Worm (Caenorhabditis elegans): ENCODE data around the gene clp-10.

ce11 chrIII:23862-24261 lies 14.2 kb downstream of the clp-10 start, which contains the start of gene H10E21.5:
- TF ChIP-seq lsy-2 (tag; optimal IDR thresholded peaks at IDR 0.05) (no peak), unc-62 (GFP tag; optimal IDR thresholded peaks at IDR 0.05) (no peak), lin-13 (tag; optimal IDR thresholded peaks at IDR 0.05) (no peak), snpc-4 (tag; optimal IDR thresholded peaks at IDR 0.05) (no peak), ceh-39 (tag; optimal IDR thresholded peaks at IDR 0.05) (no peak), elt-3 (tag; optimal IDR thresholded peaks at IDR 0.05) (no peak), nhr-28 (tag; optimal IDR thresholded peaks at IDR 0.05) (no peak), ztf-11 (tag; optimal IDR thresholded peaks at IDR 0.05) (no peak), blmp-1 (tag; optimal IDR thresholded peaks at IDR 0.05) (no peak)
